Fruit fly (Drosophila melanogaster) whole organism, prepupa: ENCODE measurements around the gene CG5808.

Source experiments
- Blimp-1 ChIP-seq: fragments of 200-800 bp; sonication (Bioruptor generic); optimal IDR thresholded peaks from 3 replicates; lab custom pipeline; 2017; ENCODE audit warnings: missing biosample characterization, missing genetic modification characterization, mild to moderate bottlenecking, moderate library complexity, missing genetic modification reagents
- CG10669 ChIP-seq: fragments of 200-800 bp; sonication (Bioruptor generic); optimal IDR thresholded peaks from 3 replicates; lab custom pipeline; 2018; ENCODE audit warnings: missing biosample characterization, mild to moderate bottlenecking, missing genetic modification characterization, moderate library complexity
- CG11294 ChIP-seq: fragments of 200-800 bp; sonication (Bioruptor generic); IDR thresholded peaks from 2 replicates; pipeline ENCODE4 v1.3.6; 2022; ENCODE audit warnings: missing biosample characterization, missing genetic modification characterization
- CG11902 ChIP-seq: fragments of 200-800 bp; sonication (Bioruptor generic); optimal IDR thresholded peaks from 3 replicates; lab custom pipeline; 2016; ENCODE audit warnings: missing biosample characterization, missing genetic modification characterization
- CG15336 ChIP-seq: fragments of 200-800 bp; sonication (Bioruptor generic); IDR thresholded peaks from 2 replicates; pipeline ENCODE4 v1.3.6; 2022; ENCODE audit warnings: missing biosample characterization, missing genetic modification characterization
- CG1621 ChIP-seq: fragments of 200-800 bp; sonication (Bioruptor generic); optimal IDR thresholded peaks from 3 replicates; lab custom pipeline; 2018; ENCODE audit warnings: missing biosample characterization, mild to moderate bottlenecking, missing genetic modification characterization
- CG16779 ChIP-seq: fragments of 200-800 bp; sonication (Bioruptor generic); optimal IDR thresholded peaks from 3 replicates; lab custom pipeline; 2017; ENCODE audit warnings: missing biosample characterization, mild to moderate bottlenecking, missing genetic modification characterization
- CG31627 ChIP-seq: fragments of 200-800 bp; sonication (Bioruptor generic); optimal IDR thresholded peaks from 3 replicates; lab custom pipeline; 2016; ENCODE audit warnings: missing biosample characterization, missing genetic modification characterization
- CG34406 ChIP-seq: fragments of 200-800 bp; sonication (Bioruptor generic); optimal IDR thresholded peaks from 3 replicates; lab custom pipeline; 2016; ENCODE audit warnings: missing biosample characterization, missing genetic modification characterization
- CG4318 ChIP-seq: fragments of 200-800 bp; sonication (Bioruptor generic); optimal IDR thresholded peaks from 3 replicates; lab custom pipeline; 2017; ENCODE audit warnings: missing biosample characterization, mild to moderate bottlenecking, missing genetic modification characterization
- CG6163 ChIP-seq: fragments of 200-800 bp; sonication (Bioruptor generic); IDR thresholded peaks from 3 replicates; pipeline ENCODE4 v1.3.6; 2022; ENCODE audit warnings: missing biosample characterization, missing genetic modification characterization
- CG6792 ChIP-seq: fragments of 200-800 bp; sonication (Bioruptor generic); optimal IDR thresholded peaks from 3 replicates; lab custom pipeline; 2016; ENCODE audit warnings: missing biosample characterization, missing genetic modification characterization
- CG6808 ChIP-seq: fragments of 200-800 bp; sonication (Bioruptor generic); optimal IDR thresholded peaks from 3 replicates; lab custom pipeline; 2017; ENCODE audit warnings: missing biosample characterization, missing genetic modification characterization, mild to moderate bottlenecking, moderate library complexity, missing genetic modification reagents
- CG6854 ChIP-seq: fragments of 200-800 bp; sonication (Bioruptor generic); optimal IDR thresholded peaks from 2 replicates; lab custom pipeline; 2017; ENCODE audit warnings: missing biosample characterization, mild to moderate bottlenecking, missing genetic modification characterization
- CG7368 ChIP-seq: fragments of 200-800 bp; sonication (Bioruptor generic); optimal IDR thresholded peaks from 3 replicates; lab custom pipeline; 2016; ENCODE audit warnings: missing biosample characterization, missing genetic modification characterization
- CG9139 ChIP-seq: fragments of 200-800 bp; sonication (Bioruptor generic); optimal IDR thresholded peaks from 3 replicates; lab custom pipeline; 2017; ENCODE audit warnings: missing biosample characterization, mild to moderate bottlenecking, missing genetic modification characterization
- Eip75B ChIP-seq: fragments of 200-800 bp; sonication (Bioruptor generic); optimal IDR thresholded peaks from 3 replicates; lab custom pipeline; 2016; ENCODE audit warnings: missing biosample characterization, missing genetic modification characterization
- Eip78C ChIP-seq: fragments of 200-800 bp; sonication (Bioruptor generic); peaks from one replicate; lab custom pipeline; 2016; ENCODE audit warnings: missing biosample characterization, missing genetic modification characterization
- Ets21C ChIP-seq: fragments of 200-800 bp; sonication (Bioruptor generic); optimal IDR thresholded peaks from 3 replicates; lab custom pipeline; 2016; ENCODE audit warnings: missing biosample characterization, missing genetic modification characterization
- Hr38 ChIP-seq: sonication (Bioruptor generic); optimal IDR thresholded peaks from 2 replicates; lab custom pipeline; 2016; ENCODE audit warnings: missing biosample characterization, missing genetic modification characterization
- Lpt ChIP-seq: fragments of 200-800 bp; sonication (Bioruptor generic); optimal IDR thresholded peaks from 3 replicates; lab custom pipeline; 2016; ENCODE audit warnings: missing biosample characterization, missing genetic modification characterization
- Met ChIP-seq: fragments of 200-800 bp; sonication (Bioruptor generic); optimal IDR thresholded peaks from 3 replicates; lab custom pipeline; 2016; ENCODE audit warnings: missing biosample characterization, missing genetic modification characterization
- OdsH ChIP-seq: fragments of 200-800 bp; sonication (Bioruptor generic); optimal IDR thresholded peaks from 3 replicates; lab custom pipeline; 2016; ENCODE audit warnings: missing biosample characterization, missing genetic modification characterization
- Sox102F ChIP-seq: fragments of 200-800 bp; sonication (Bioruptor generic); optimal IDR thresholded peaks from 2 replicates; lab custom pipeline; 2016; ENCODE audit warnings: missing biosample characterization, mild to moderate bottlenecking, missing genetic modification characterization
- Sox14 ChIP-seq: fragments of 200-800 bp; sonication (Bioruptor generic); optimal IDR thresholded peaks from 3 replicates; lab custom pipeline; 2016; ENCODE audit warnings: missing biosample characterization, missing genetic modification characterization
- Sox15 ChIP-seq: fragments of 200-800 bp; sonication (Bioruptor generic); optimal IDR thresholded peaks from 3 replicates; lab custom pipeline; 2016; ENCODE audit warnings: missing biosample characterization, missing genetic modification characterization
- achi ChIP-seq: fragments of 200-800 bp; sonication (Bioruptor generic); optimal IDR thresholded peaks from 3 replicates; lab custom pipeline; 2016; ENCODE audit warnings: missing biosample characterization, missing genetic modification characterization
- dac ChIP-seq: fragments of 200-800 bp; sonication (Bioruptor generic); optimal IDR thresholded peaks from 2 replicates; lab custom pipeline; 2017; ENCODE audit warnings: missing biosample characterization, mild to moderate bottlenecking, missing genetic modification characterization
- dsx ChIP-seq: fragments of 200-800 bp; optimal IDR thresholded peaks from 3 replicates; lab custom pipeline; 2019; ENCODE audit warnings: missing biosample characterization, mild to moderate bottlenecking, missing genetic modification characterization, moderate library complexity; ENCODE audit not compliant: poor library complexity, severe bottlenecking
- eg ChIP-seq: fragments of 200-800 bp; sonication (Bioruptor generic); IDR thresholded peaks from 3 replicates; pipeline ENCODE4 v1.3.6; 2022; ENCODE audit warnings: missing biosample characterization, missing genetic modification characterization
- esn ChIP-seq: fragments of 200-800 bp; sonication (Bioruptor generic); optimal IDR thresholded peaks from 2 replicates; lab custom pipeline; 2016; ENCODE audit warnings: missing biosample characterization, mild to moderate bottlenecking, missing genetic modification characterization, moderate library complexity
- fd59A ChIP-seq: fragments of 200-800 bp; sonication (Bioruptor generic); optimal IDR thresholded peaks from 2 replicates; lab custom pipeline; 2017; ENCODE audit warnings: missing biosample characterization, mild to moderate bottlenecking, missing genetic modification characterization, missing genetic modification reagents
- fd85E ChIP-seq: fragments of 200-800 bp; sonication (Bioruptor generic); optimal IDR thresholded peaks from 3 replicates; lab custom pipeline; 2016; ENCODE audit warnings: missing biosample characterization, missing genetic modification characterization
- fkh ChIP-seq: fragments of 200-800 bp; sonication (Bioruptor generic); optimal IDR thresholded peaks from 3 replicates; lab custom pipeline; 2017; ENCODE audit warnings: missing biosample characterization, mild to moderate bottlenecking, missing genetic modification characterization, moderate library complexity
- lz ChIP-seq: fragments of 200-800 bp; sonication (Bioruptor generic); optimal IDR thresholded peaks from 3 replicates; lab custom pipeline; 2016; ENCODE audit warnings: missing biosample characterization, missing genetic modification characterization
- net ChIP-seq: fragments of 200-800 bp; sonication (Bioruptor generic); optimal IDR thresholded peaks from 3 replicates; lab custom pipeline; 2016; ENCODE audit warnings: missing biosample characterization, missing genetic modification characterization
- salr ChIP-seq, 2 experiments: fragments of 200-800 bp; sonication (Bioruptor generic); optimal IDR thresholded peaks; 3 replicates each; lab custom pipeline; 2016 to 2018; ENCODE audit warnings: missing biosample characterization in 2 of 2, missing genetic modification characterization in 2 of 2, mild to moderate bottlenecking in 1 of 2
- spab ChIP-seq: fragments of 200-800 bp; sonication (Bioruptor generic); optimal IDR thresholded peaks from 2 replicates; lab custom pipeline; 2017; ENCODE audit warnings: missing biosample characterization, mild to moderate bottlenecking, missing genetic modification characterization, missing genetic modification reagents
- ss ChIP-seq, 2 experiments: fragments of 200-800 bp; sonication (Bioruptor generic); optimal IDR thresholded peaks; 2 replicates in 1 of 2; 3 replicates in 1 of 2; lab custom pipeline; 2017 to 2018; ENCODE audit warnings: mild to moderate bottlenecking in 2 of 2, missing biosample characterization in 2 of 2, missing genetic modification characterization in 2 of 2, moderate library complexity in 1 of 2
- svp ChIP-seq: fragments of 200-800 bp; sonication (Bioruptor generic); peaks from one replicate; lab custom pipeline; 2016; ENCODE audit warnings: missing biosample characterization, missing genetic modification characterization

Gene CG5808

dm6 chr3R:24810844-24811625, 5.8 kb downstream of the CG5808 start (continued):
- TF ChIP-seq CG16779 (tag; lab: Kevin White, UChicago) (peak; percentile 87), CG6808 (GFP tag; lab: Kevin White, UChicago) (no peak), Ets21C (GFP tag; lab: Kevin White, UChicago) (peak; percentile 72), OdsH (GFP tag; lab: Kevin White, UChicago) (no peak), CG11902 (GFP tag; lab: Kevin White, UChicago) (peak; percentile 53), spab (GFP tag; lab: Kevin White, UChicago) (peak; percentile 81), CG15336 (GFP tag; lab: Robert Waterston, UW) (peak; percentile 90), CG31627 (peak; percentile 86), CG11294 (peak; percentile 94), CG1621 (tag; lab: Kevin White, UChicago) (peak; percentile 92), dsx (peak; percentile 86), ss (GFP tag; optimal IDR thresholded peaks at IDR 0.05; lab: Kevin White, UChicago) (peak in 1 of 2 experiments; percentile 67), dac (peak; percentile 84), svp (GFP tag; lab: Kevin White, UChicago) (no peak), CG4318 (GFP tag; lab: Kevin White, UChicago) (no peak), fd59A (peak; percentile 80), CG34406 (peak; percentile 82), Hr38 (GFP tag; lab: Kevin White, UChicago) (peak; percentile 30), Sox102F (GFP tag; lab: Kevin White, UChicago) (no peak), Met (GFP tag; lab: Kevin White, UChicago) (no peak), Blimp-1 (GFP tag; lab: Kevin White, UChicago) (no peak), CG7368 (GFP tag; lab: Kevin White, UChicago) (peak; percentile 81), eg (GFP tag; lab: Robert Waterston, UW) (peak; percentile 98), Eip75B (GFP tag; lab: Kevin White, UChicago) (peak; percentile 92), CG6792 (GFP tag; lab: Kevin White, UChicago) (peak; percentile 86), CG9139 (GFP tag; lab: Kevin White, UChicago) (no peak), CG10669 (GFP tag; lab: Kevin White, UChicago) (no peak), Sox15 (GFP tag; lab: Kevin White, UChicago) (peak; percentile 73), CG6854 (no peak), fd85E (GFP tag; lab: Kevin White, UChicago) (peak; percentile 52), achi (GFP tag; lab: Kevin White, UChicago) (peak; percentile 87), esn (GFP tag; lab: Kevin White, UChicago) (peak; percentile 90), Lpt (GFP tag; lab: Kevin White, UChicago) (peak; percentile 67), Eip78C (GFP tag; lab: Kevin White, UChicago) (peak; percentile 97), salr (GFP tag; optimal IDR thresholded peaks at IDR 0.05; lab: Kevin White, UChicago) (peak in 1 of 2 experiments; percentile 91), net (GFP tag; lab: Kevin White, UChicago) (peak; percentile 89), lz (GFP tag; lab: Kevin White, UChicago) (peak; percentile 87), CG6163 (GFP tag; lab: Robert Waterston, UW) (peak; percentile 96), fkh (peak; percentile 80), Sox14 (GFP tag; lab: Kevin White, UChicago) (peak; percentile 94)
